Worm (Caenorhabditis elegans): ENCODE results near the gene C16C4.1.

ce11 chrII:1844552-1844951, 49.5 kb upstream of the C16C4.1 start:
- TF ChIP-seq egl-27 (tag; optimal IDR thresholded peaks at IDR 0.05), result no peak
- TF ChIP-seq aly-2 (tag; optimal IDR thresholded peaks at IDR 0.05), result no peak
- no peak for TF ChIP-seq unc-62 (GFP tag; optimal IDR thresholded peaks at IDR 0.05)
- no peak for TF ChIP-seq fos-1 (tag; optimal IDR thresholded peaks at IDR 0.05)
- no peak for TF ChIP-seq skn-1 (tag; optimal IDR thresholded peaks at IDR 0.05)
- TF ChIP-seq zag-1 (tag; optimal IDR thresholded peaks at IDR 0.05), result no peak
- TF ChIP-seq ztf-11 (tag; optimal IDR thresholded peaks at IDR 0.05), result no peak
- no peak for TF ChIP-seq nhr-237 (tag; optimal IDR thresholded peaks at IDR 0.05)
- TF ChIP-seq dmd-4 (tag; optimal IDR thresholded peaks at IDR 0.05), result no peak
- TF ChIP-seq snpc-4 (tag; optimal IDR thresholded peaks at IDR 0.05), result no peak
